Fruit fly (Drosophila melanogaster) whole organism, wandering third instar larva: ENCODE measurements around the gene CAH3.
A peak's percentile ranks its signal among the peaks of the same experiment; 100 is the strongest.

Experiments
- Abd-B ChIP-seq: fragments of >200 bp; optimal IDR thresholded peaks from 2 replicates; lab custom pipeline; 2017; ENCODE audit warnings: missing biosample characterization, missing genetic modification characterization
- CG32264 ChIP-seq: fragments of 200-800 bp; sonication (Bioruptor generic); optimal IDR thresholded peaks from 2 replicates; lab custom pipeline; 2016; ENCODE audit warnings: missing biosample characterization, missing genetic modification characterization
- CG9705 ChIP-seq: fragments of 200-800 bp; sonication (Bioruptor generic); optimal IDR thresholded peaks from 2 replicates; lab custom pipeline; 2018; ENCODE audit warnings: missing biosample characterization, mild to moderate bottlenecking, missing genetic modification characterization
- CrebA ChIP-seq: fragments of 200-800 bp; sonication (Bioruptor generic); optimal IDR thresholded peaks from 2 replicates; lab custom pipeline; 2016; ENCODE audit warnings: missing biosample characterization, mild to moderate bottlenecking, missing genetic modification characterization, borderline replicate concordance
- Dfd ChIP-seq: fragments of >200 bp; optimal IDR thresholded peaks from 2 replicates; lab custom pipeline; 2017; ENCODE audit warnings: missing biosample characterization, missing genetic modification characterization
- Dif ChIP-seq: fragments of 200-275, 200-300 bp; sonication (Bioruptor generic); optimal IDR thresholded peaks from 2 replicates; lab custom pipeline; 2018; ENCODE audit warnings: missing biosample characterization, missing genetic modification characterization; ENCODE audit not compliant: partially characterized antibody
- GATAd ChIP-seq: sonication (Bioruptor generic); optimal IDR thresholded peaks from 2 replicates; lab custom pipeline; 2016; ENCODE audit warnings: missing biosample characterization, missing genetic modification characterization
- HLH106 ChIP-seq: fragments of 200-800 bp; optimal IDR thresholded peaks from 3 replicates; lab custom pipeline; 2019; ENCODE audit warnings: missing biosample characterization, mild to moderate bottlenecking, missing genetic modification characterization, moderate library complexity
- Hnf4 ChIP-seq: fragments of 200-800 bp; sonication (Bioruptor generic); optimal IDR thresholded peaks from 2 replicates; lab custom pipeline; 2016; ENCODE audit warnings: missing biosample characterization, mild to moderate bottlenecking, missing genetic modification characterization
- Hr78 ChIP-seq: fragments of >200 bp; optimal IDR thresholded peaks from 2 replicates; lab custom pipeline; 2017; ENCODE audit warnings: missing biosample characterization, missing genetic modification characterization
- Hr83 ChIP-seq: fragments of 200-300 bp; sonication (Bioruptor generic); optimal IDR thresholded peaks from 2 replicates; lab custom pipeline; 2016; ENCODE audit warnings: missing biosample characterization, mild to moderate bottlenecking, missing genetic modification characterization, moderate library complexity; ENCODE audit not compliant: poor library complexity, severe bottlenecking
- Jra ChIP-seq: sonication (Bioruptor generic); optimal IDR thresholded peaks from 2 replicates; lab custom pipeline; 2016; ENCODE audit warnings: missing biosample characterization, missing genetic modification characterization
- Mio ChIP-seq: sonication (Bioruptor generic); optimal IDR thresholded peaks from 2 replicates; lab custom pipeline; 2016; ENCODE audit warnings: missing biosample characterization, missing genetic modification characterization
- Myc ChIP-seq: fragments of >200 bp; optimal IDR thresholded peaks from 2 replicates; lab custom pipeline; 2017
- N ChIP-seq: fragments of >200 bp; optimal IDR thresholded peaks from 2 replicates; lab custom pipeline; 2018; ENCODE audit warnings: missing biosample characterization, missing external identifiers, missing genetic modification characterization
- OdsH ChIP-seq: fragments of 200-800 bp; sonication (Bioruptor generic); optimal IDR thresholded peaks from 2 replicates; lab custom pipeline; 2016; ENCODE audit warnings: missing biosample characterization, mild to moderate bottlenecking, missing genetic modification characterization
- Rel ChIP-seq, 2 experiments: fragments of 200-800 bp; sonication (Bioruptor generic) in 1 of 2; optimal IDR thresholded peaks; 2 replicates in 1 of 2; 3 replicates in 1 of 2; lab custom pipeline; 2016 to 2019; ENCODE audit warnings: mild to moderate bottlenecking in 2 of 2, missing biosample characterization in 2 of 2, missing genetic modification characterization in 2 of 2, moderate library complexity in 1 of 2
- Sp1 ChIP-seq: fragments of 200-800 bp; sonication (Bioruptor generic); optimal IDR thresholded peaks from 3 replicates; lab custom pipeline; 2019; ENCODE audit warnings: missing biosample characterization, mild to moderate bottlenecking, missing genetic modification characterization, moderate library complexity
- Vsx2 ChIP-seq: fragments of 200-300, 225-300 bp; sonication (Bioruptor generic); optimal IDR thresholded peaks from 2 replicates; lab custom pipeline; 2018; ENCODE audit warnings: missing biosample characterization, missing genetic modification characterization; ENCODE audit not compliant: partially characterized antibody
- br ChIP-seq: fragments of 200-800 bp; sonication (Bioruptor generic); optimal IDR thresholded peaks from 2 replicates; lab custom pipeline; 2016; ENCODE audit warnings: missing biosample characterization, missing genetic modification characterization
- brk ChIP-seq: fragments of 200-800 bp; sonication (Bioruptor generic); optimal IDR thresholded peaks from 2 replicates; lab custom pipeline; 2016; ENCODE audit warnings: missing biosample characterization, mild to moderate bottlenecking, missing genetic modification characterization
- dl ChIP-seq, 2 experiments: fragments of 175-275, 200-275 bp in 1 of 2; fragments of 200-275 bp in 1 of 2; sonication (Bioruptor generic); optimal IDR thresholded peaks; lab custom pipeline; 2018; ENCODE audit warnings: mild to moderate bottlenecking in 2 of 2, missing biosample characterization in 2 of 2, missing genetic modification characterization in 2 of 2, moderate library complexity in 2 of 2; ENCODE audit not compliant: partially characterized antibody in 2 of 2, insufficient read depth in 1 of 2
- dmrt93B ChIP-seq: fragments of 200-800 bp; sonication (Bioruptor generic); optimal IDR thresholded peaks from 2 replicates; lab custom pipeline; 2018; ENCODE audit warnings: missing biosample characterization, mild to moderate bottlenecking, missing genetic modification characterization
- ey ChIP-seq: fragments of 200-800 bp; sonication (Bioruptor generic); optimal IDR thresholded peaks from 2 replicates; lab custom pipeline; 2016; ENCODE audit warnings: missing biosample characterization, missing genetic modification characterization
- foxo ChIP-seq, 2 experiments: fragments of 200-800 bp; sonication (Bioruptor generic); optimal IDR thresholded peaks; 2 replicates in 1 of 2; 3 replicates in 1 of 2; lab custom pipeline; 2016 to 2017; ENCODE audit warnings: missing biosample characterization in 2 of 2, missing genetic modification characterization in 2 of 2
- fru ChIP-seq: fragments of 200-800 bp; sonication (Bioruptor generic); optimal IDR thresholded peaks from 3 replicates; lab custom pipeline; 2016; ENCODE audit warnings: missing biosample characterization, mild to moderate bottlenecking, missing genetic modification characterization
- h ChIP-seq: fragments of 200-800 bp; sonication (Bioruptor generic); optimal IDR thresholded peaks from 3 replicates; lab custom pipeline; 2016; ENCODE audit warnings: missing biosample characterization, mild to moderate bottlenecking, missing genetic modification characterization
- jim ChIP-seq: fragments of 175-275, 200-325 bp; sonication (Bioruptor generic); optimal IDR thresholded peaks from 2 replicates; lab custom pipeline; 2016; ENCODE audit warnings: missing biosample characterization, mild to moderate bottlenecking, missing genetic modification characterization
- lola ChIP-seq: fragments of >200 bp; optimal IDR thresholded peaks from 2 replicates; lab custom pipeline; 2017; ENCODE audit warnings: missing biosample characterization, missing genetic modification characterization
- pan ChIP-seq: fragments of >200 bp; optimal IDR thresholded peaks from 2 replicates; lab custom pipeline; 2017
- psq ChIP-seq: fragments of 200-800 bp; sonication (Bioruptor generic); optimal IDR thresholded peaks from 3 replicates; lab custom pipeline; 2017; ENCODE audit warnings: missing biosample characterization, mild to moderate bottlenecking, missing genetic modification characterization, moderate library complexity
- rgr ChIP-seq: fragments of 200-800 bp; sonication (Bioruptor generic); optimal IDR thresholded peaks from 3 replicates; lab custom pipeline; 2016; ENCODE audit warnings: missing biosample characterization, mild to moderate bottlenecking, missing genetic modification characterization
- sage ChIP-seq: fragments of 200-800 bp; sonication (Bioruptor generic); optimal IDR thresholded peaks from 2 replicates; lab custom pipeline; 2016; ENCODE audit warnings: missing biosample characterization, mild to moderate bottlenecking, missing genetic modification characterization
- sv ChIP-seq: fragments of 200-800 bp; sonication (Bioruptor generic); optimal IDR thresholded peaks from 3 replicates; lab custom pipeline; 2016; ENCODE audit warnings: missing biosample characterization, missing genetic modification characterization
- tai ChIP-seq: sonication (Bioruptor generic); optimal IDR thresholded peaks from 2 replicates; lab custom pipeline; 2016; ENCODE audit warnings: missing biosample characterization, missing genetic modification characterization
- usp ChIP-seq: fragments of >200 bp; optimal IDR thresholded peaks from 2 replicates; lab custom pipeline; 2017; ENCODE audit warnings: missing biosample characterization, missing genetic modification characterization
- woc ChIP-seq: sonication (Bioruptor generic); optimal IDR thresholded peaks from 2 replicates; lab custom pipeline; 2016; ENCODE audit warnings: missing biosample characterization, mild to moderate bottlenecking, missing genetic modification characterization

The CAH3 gene

DNA sequence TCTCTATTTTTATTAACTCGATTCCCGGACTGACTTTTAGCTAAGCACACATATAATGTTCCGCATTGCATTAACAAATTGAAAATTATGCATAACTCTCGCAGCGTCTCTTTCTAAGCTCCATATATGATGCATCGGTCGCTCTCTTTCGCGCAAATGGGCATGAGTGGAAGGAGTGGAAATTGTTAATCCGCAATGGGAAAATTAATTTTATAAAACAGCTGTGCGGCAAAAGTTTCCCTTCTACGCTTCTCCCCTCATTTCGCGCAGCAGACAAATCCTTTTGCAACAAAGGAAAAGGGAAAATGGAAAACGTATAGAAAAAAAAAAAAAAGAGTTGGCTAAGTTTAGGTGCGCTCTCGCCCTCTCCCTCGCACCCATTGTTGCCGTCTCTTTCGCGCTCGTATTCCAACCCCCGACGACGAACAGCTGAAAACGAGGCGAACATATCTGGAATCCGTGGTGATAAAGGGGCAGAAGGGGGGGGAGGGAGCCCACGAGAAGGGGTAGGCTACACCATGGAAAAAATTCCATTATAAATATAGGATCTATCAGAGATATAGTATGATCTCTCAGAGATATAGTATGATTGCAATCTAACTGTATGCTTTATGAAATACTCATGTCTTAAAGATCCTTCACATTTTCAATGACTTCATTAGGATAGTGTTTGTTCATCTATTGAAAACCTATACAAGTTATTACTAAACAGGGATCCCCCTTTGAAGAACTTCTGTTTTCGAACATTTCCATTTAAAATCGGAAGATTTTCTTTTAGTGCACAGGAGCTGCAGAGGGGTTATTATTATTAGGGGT lies 44.7 kb upstream of the CAH3 start:
- TF ChIP-seq Vsx2 (GFP tag; lab: Kevin White, UChicago) = no peak
- no peak for TF ChIP-seq ey (GFP tag; lab: Kevin White, UChicago)
- no peak for TF ChIP-seq sv (GFP tag; lab: Kevin White, UChicago)

- no peak for TF ChIP-seq dl (GFP tag; optimal IDR thresholded peaks at IDR 0.05; lab: Kevin White, UChicago; ENCODE audit: insufficient read depth in 1 of 2, partially characterized antibody in 2 of 2)
- TF ChIP-seq lola = no peak
- TF ChIP-seq woc (GFP tag; lab: Kevin White, UChicago) = no peak
- no peak for TF ChIP-seq N
- TF ChIP-seq foxo (GFP tag; optimal IDR thresholded peaks at IDR 0.05; lab: Kevin White, UChicago) = no peak
- no peak for TF ChIP-seq h (GFP tag; lab: Kevin White, UChicago)
- TF ChIP-seq Myc (lab: Kevin White, UChicago) = no peak
Observed at dm6 chrX:8637013-8637412, 44.0 kb upstream of the CAH3 start.

- TF ChIP-seq Dif (GFP tag; lab: Kevin White, UChicago) = no peak
- peak; percentile 4 for TF ChIP-seq Dfd
Observed at dm6 chrX:8640636-8641216, 40.3 kb upstream of the CAH3 start.

DNA sequence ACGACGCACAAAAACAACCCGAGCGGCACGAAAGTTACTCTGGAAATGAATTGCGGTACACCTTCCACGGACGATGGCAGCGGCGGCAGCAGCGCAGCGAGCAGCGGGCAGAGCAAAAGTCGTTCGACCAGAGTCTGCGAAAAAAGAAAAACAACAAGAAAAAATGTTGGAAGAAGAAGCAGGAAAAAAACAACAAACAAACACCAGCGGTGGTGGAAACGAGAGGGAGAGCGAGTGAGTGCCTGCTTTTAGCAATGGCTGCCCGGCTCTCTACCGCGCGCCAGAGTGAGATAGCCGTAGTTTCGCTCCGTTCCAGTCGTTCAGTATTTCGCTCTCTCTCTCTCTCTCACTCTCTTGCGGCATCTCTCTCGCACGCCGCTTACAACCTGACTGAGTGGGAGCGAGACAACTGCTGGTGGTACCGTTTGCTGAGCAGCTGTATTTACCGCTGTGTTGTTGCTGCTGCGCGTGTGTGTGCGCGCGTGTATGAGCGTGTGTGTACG lies 30.4 kb upstream of the CAH3 start, which contains the start of gene oc:
oc (minus strand) TSS at position 51 of the 503 bp plus-strand sequence.
- TF ChIP-seq jim (GFP tag; lab: Kevin White, UChicago) (no peak), GATAd (no peak), tai (no peak), OdsH (GFP tag; lab: Kevin White, UChicago) (no peak), Myc (lab: Kevin White, UChicago) (no peak), dl (GFP tag; optimal IDR thresholded peaks at IDR 0.05; lab: Kevin White, UChicago; ENCODE audit: insufficient read depth in 1 of 2, partially characterized antibody in 2 of 2) (no peak), brk (no peak), Vsx2 (GFP tag; lab: Kevin White, UChicago) (peak; percentile 44), CrebA (no peak), Sp1 (peak; percentile 60), HLH106 (tag; lab: Kevin White, UChicago) (no peak), lola (no peak), rgr (GFP tag; lab: Kevin White, UChicago) (no peak), dmrt93B (GFP tag; lab: Kevin White, UChicago) (no peak), sv (GFP tag; lab: Kevin White, UChicago) (no peak), Abd-B (peak; percentile 28), N (peak; percentile 82), sage (no peak), foxo (GFP tag; optimal IDR thresholded peaks at IDR 0.05; lab: Kevin White, UChicago) (no peak), psq (GFP tag; lab: Kevin White, UChicago) (peak; percentile 50), fru (GFP tag; lab: Kevin White, UChicago) (peak; percentile 26), Hr83 (GFP tag; lab: Kevin White, UChicago) (peak; percentile 22), CG9705 (GFP tag; lab: Kevin White, UChicago) (no peak), Hnf4 (GFP tag; lab: Kevin White, UChicago) (peak; percentile 6), br (GFP tag; lab: Kevin White, UChicago) (no peak), pan (lab: Kevin White, UChicago) (no peak), Dif (GFP tag; lab: Kevin White, UChicago) (peak; percentile 61), Jra (GFP tag; lab: Kevin White, UChicago) (no peak), Hr78 (GFP tag; lab: Kevin White, UChicago) (no peak), CG32264 (GFP tag; lab: Kevin White, UChicago) (no peak), h (GFP tag; lab: Kevin White, UChicago) (peak; percentile 21), usp (GFP tag; lab: Kevin White, UChicago) (no peak), Rel (GFP tag; optimal IDR thresholded peaks at IDR 0.05; lab: Kevin White, UChicago) (no peak), Rel (tag; optimal IDR thresholded peaks at IDR 0.05; lab: Kevin White, UChicago) (no peak), woc (GFP tag; lab: Kevin White, UChicago) (no peak), Mio (no peak)
